Fruit fly (Drosophila melanogaster) whole organism, pupa: Measurements from ENCODE around the gene CG4629.

ENCODE experiments used
- CG13204 ChIP-seq: fragments of 200-800 bp; sonication (Bioruptor generic); optimal IDR thresholded peaks from 2 replicates; lab custom pipeline; 2018; ENCODE audit warnings: missing biosample characterization, mild to moderate bottlenecking, missing genetic modification characterization, moderate library complexity
- CG14655 ChIP-seq: fragments of 200-800 bp; sonication (Bioruptor generic); optimal IDR thresholded peaks from 3 replicates; lab custom pipeline; 2017; ENCODE audit warnings: mild to moderate bottlenecking, missing biosample characterization, missing genetic modification reagents, missing genetic modification characterization
- CG15710 ChIP-seq: fragments of 200-800 bp; sonication (Bioruptor generic); optimal IDR thresholded peaks from 2 replicates; lab custom pipeline; 2018; ENCODE audit warnings: missing biosample characterization, mild to moderate bottlenecking, missing genetic modification characterization, moderate library complexity
- CG4496 ChIP-seq: fragments of 200-800 bp; sonication (Bioruptor generic); IDR thresholded peaks from 3 replicates; pipeline ENCODE4 v1.3.6; 2022; ENCODE audit warnings: missing biosample characterization, missing genetic modification characterization
- CG9948 ChIP-seq: fragments of 200-800 bp; sonication (Bioruptor generic); optimal IDR thresholded peaks from 2 replicates; lab custom pipeline; 2018; ENCODE audit warnings: missing biosample characterization, mild to moderate bottlenecking, missing genetic modification characterization, moderate library complexity
- D1 ChIP-seq: fragments of 200-800 bp; sonication (Bioruptor generic); optimal IDR thresholded peaks from 2 replicates; lab custom pipeline; 2018; ENCODE audit warnings: missing biosample characterization, mild to moderate bottlenecking, missing genetic modification characterization, moderate library complexity
- EcR ChIP-seq: fragments of 200-800 bp; sonication (Bioruptor generic); optimal IDR thresholded peaks from 3 replicates; lab custom pipeline; 2019; ENCODE audit warnings: missing biosample characterization, missing genetic modification characterization, mild to moderate bottlenecking, moderate library complexity, missing genetic modification reagents
- Ets98B ChIP-seq: fragments of 200-800 bp; sonication (Bioruptor generic); IDR thresholded peaks from 2 replicates; pipeline ENCODE4 v1.3.6; 2022; ENCODE audit warnings: missing biosample characterization, missing genetic modification characterization
- Pif1A ChIP-seq: fragments of 200-800 bp; sonication (Bioruptor generic); optimal IDR thresholded peaks from 3 replicates; lab custom pipeline; 2016; ENCODE audit warnings: missing biosample characterization, missing genetic modification characterization
- Pif1B ChIP-seq: fragments of 200-800 bp; sonication (Bioruptor generic); optimal IDR thresholded peaks from 3 replicates; lab custom pipeline; 2016; ENCODE audit warnings: missing biosample characterization, missing genetic modification characterization
- fd96Ca ChIP-seq: fragments of 200-800 bp; sonication (Bioruptor generic); IDR thresholded peaks from 3 replicates; pipeline ENCODE4 v1.3.6; 2022; ENCODE audit warnings: missing biosample characterization, missing genetic modification characterization
- gl ChIP-seq: fragments of 200-800 bp; sonication (Bioruptor generic); optimal IDR thresholded peaks from 2 replicates; lab custom pipeline; 2018; ENCODE audit warnings: missing biosample characterization, mild to moderate bottlenecking, missing genetic modification characterization
- rn ChIP-seq: fragments of 200-800 bp; sonication (Bioruptor generic); IDR thresholded peaks from 2 replicates; pipeline ENCODE4 v1.3.6; 2022; ENCODE audit warnings: missing biosample characterization, missing genetic modification characterization

DNA sequence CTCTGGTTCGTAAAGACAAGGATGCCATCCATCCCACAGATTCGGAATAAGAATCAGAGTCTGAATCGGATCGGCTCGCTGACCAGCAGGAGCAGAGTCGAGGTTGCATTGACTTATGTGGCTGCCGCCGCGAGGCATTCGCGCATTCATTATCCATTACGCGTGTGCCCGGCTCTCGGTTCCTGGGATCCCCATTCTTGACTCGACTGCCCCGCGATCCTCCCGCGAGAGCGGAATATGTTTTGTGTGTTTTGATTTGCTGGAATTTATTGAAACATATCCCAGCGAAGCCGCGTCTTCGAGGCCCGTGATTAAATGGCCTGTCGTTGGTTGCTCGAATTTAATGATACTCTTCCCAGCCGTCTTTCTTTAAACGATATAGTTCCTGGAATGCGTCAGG, 38.6 kb downstream of the CG4629 start:
- TF ChIP-seq fd96Ca (GFP tag; lab: Robert Waterston, UW) (no peak), D1 (tag; lab: Kevin White, UChicago) (no peak), rn (no peak), CG13204 (GFP tag; lab: Kevin White, UChicago) (no peak), Pif1B (no peak), CG15710 (no peak), CG14655 (no peak), EcR (GFP tag; lab: Kevin White, UChicago) (no peak), gl (tag; lab: Kevin White, UChicago) (no peak), Ets98B (GFP tag; lab: Robert Waterston, UW) (no peak), CG9948 (tag; lab: Kevin White, UChicago) (no peak), Pif1A (GFP tag; lab: Kevin White, UChicago) (no peak), CG4496 (GFP tag; lab: Robert Waterston, UW) (no peak)
